Fruit fly (Drosophila melanogaster): Measurements from ENCODE around the gene vkg.

Gene vkg

DNA sequence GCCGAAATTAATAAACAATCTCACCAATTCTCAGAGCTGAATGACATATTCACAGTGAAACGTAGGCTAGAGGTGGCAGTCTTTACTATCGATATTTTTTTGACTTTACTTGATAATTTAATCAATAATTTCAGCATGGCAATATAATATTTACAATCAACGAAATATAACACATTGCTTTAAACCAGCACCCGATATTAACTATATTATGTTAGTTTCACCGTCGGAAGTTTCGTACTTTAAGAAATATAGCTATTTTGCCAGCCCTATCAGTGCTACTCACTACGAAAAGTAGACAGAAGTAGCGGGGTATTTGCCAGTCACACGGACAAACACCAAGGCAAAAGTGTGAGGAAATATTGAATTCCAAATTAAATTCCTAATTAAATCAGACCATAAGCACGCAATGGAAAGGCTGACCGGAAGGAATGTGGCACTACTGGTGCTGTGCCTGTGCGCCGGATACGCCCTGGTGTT, 17.2 kb downstream of the vkg start, which contains the start of the genes CG31917, Tfb5 and SelT:
TSS of gene CG31917 (minus strand) at position 51 of the 477 bp plus-strand sequence.
TSS of gene Tfb5 (minus strand) at position 51 of the 477 bp plus-strand sequence.
TSS of gene SelT (plus strand) at position 139 of the 477 bp plus-strand sequence.
- TF ChIP-seq Jra (GFP tag; optimal IDR thresholded peaks at IDR 0.05), result no peak
- peak; percentile 79 for TF ChIP-seq h (GFP tag; optimal IDR thresholded peaks at IDR 0.05)
- TF ChIP-seq woc (GFP tag; optimal IDR thresholded peaks at IDR 0.05), result peak; percentile 92
- TF ChIP-seq rgr (GFP tag; optimal IDR thresholded peaks at IDR 0.05), result peak; percentile 75
- TF ChIP-seq Hr78 (GFP tag; optimal IDR thresholded peaks at IDR 0.05), result no peak
- peak; percentile 67 for TF ChIP-seq HLH106 (tag; optimal IDR thresholded peaks at IDR 0.05)
- peak; percentile 45 for TF ChIP-seq sv (GFP tag; optimal IDR thresholded peaks at IDR 0.05)
- peak in 1 of 2 experiments; percentile 66 for TF ChIP-seq foxo (GFP tag; optimal IDR thresholded peaks at IDR 0.05)
- TF ChIP-seq tai (GFP tag; optimal IDR thresholded peaks at IDR 0.05), result no peak
- peak; percentile 60 for TF ChIP-seq br (GFP tag; optimal IDR thresholded peaks at IDR 0.05)
- peak; percentile 45 for TF ChIP-seq psq (GFP tag; optimal IDR thresholded peaks at IDR 0.05)
- TF ChIP-seq Sp1 (GFP tag; optimal IDR thresholded peaks at IDR 0.05), result peak; percentile 55
- TF ChIP-seq OdsH (GFP tag; optimal IDR thresholded peaks at IDR 0.05), result peak; percentile 55
- peak; percentile 52 for TF ChIP-seq fru (GFP tag; optimal IDR thresholded peaks at IDR 0.05)
- TF ChIP-seq Vsx2 (GFP tag; optimal IDR thresholded peaks at IDR 0.05; ENCODE audit: partially characterized antibody), result no peak
- TF ChIP-seq dmrt93B (GFP tag; optimal IDR thresholded peaks at IDR 0.05), result no peak
- TF ChIP-seq CG9705 (GFP tag; optimal IDR thresholded peaks at IDR 0.05), result peak; percentile 37
- TF ChIP-seq ey (GFP tag; optimal IDR thresholded peaks at IDR 0.05), result peak; percentile 72
- peak; percentile 46 for TF ChIP-seq CG32264 (GFP tag; optimal IDR thresholded peaks at IDR 0.05)
- TF ChIP-seq Myc (optimal IDR thresholded peaks at IDR 0.05), result peak; percentile 93
- TF ChIP-seq jim (GFP tag; optimal IDR thresholded peaks at IDR 0.05), result no peak
- no peak for TF ChIP-seq sage (GFP tag; optimal IDR thresholded peaks at IDR 0.05)
- TF ChIP-seq pan (optimal IDR thresholded peaks at IDR 0.05), result no peak
- no peak for TF ChIP-seq dl (GFP tag; optimal IDR thresholded peaks at IDR 0.05; ENCODE audit: insufficient read depth in 1 of 2, partially characterized antibody in 2 of 2)
- TF ChIP-seq Dif (GFP tag; optimal IDR thresholded peaks at IDR 0.05; ENCODE audit: partially characterized antibody), result no peak

dm6 chr2L:5009306-5010030, 18.5 kb downstream of the vkg start, which contains the start of gene Rtnl1:
Gene Rtnl1, minus strand, starts transcription at chr2L:5009720.
- TF ChIP-seq rgr (GFP tag; optimal IDR thresholded peaks at IDR 0.05), result peak; percentile 69
- TF ChIP-seq CG9705 (GFP tag; optimal IDR thresholded peaks at IDR 0.05), result peak; percentile 12
- TF ChIP-seq Myc (optimal IDR thresholded peaks at IDR 0.05), result peak; percentile 92
- TF ChIP-seq Rel (GFP tag; optimal IDR thresholded peaks at IDR 0.05), result no peak
- peak; percentile 57 for TF ChIP-seq Rel (tag; optimal IDR thresholded peaks at IDR 0.05)
- TF ChIP-seq HLH106 (tag; optimal IDR thresholded peaks at IDR 0.05), result peak; percentile 17
- no peak for TF ChIP-seq dl (GFP tag; optimal IDR thresholded peaks at IDR 0.05; ENCODE audit: insufficient read depth in 1 of 2, partially characterized antibody in 2 of 2)
- no peak for TF ChIP-seq Hnf4 (GFP tag; optimal IDR thresholded peaks at IDR 0.05)
- peak; percentile 60 for TF ChIP-seq h (GFP tag; optimal IDR thresholded peaks at IDR 0.05)
- peak; percentile 78 for TF ChIP-seq Hr83 (GFP tag; optimal IDR thresholded peaks at IDR 0.05; ENCODE audit: poor library complexity, severe bottlenecking)
- TF ChIP-seq br (GFP tag; optimal IDR thresholded peaks at IDR 0.05), result peak; percentile 29
- TF ChIP-seq Dif (GFP tag; optimal IDR thresholded peaks at IDR 0.05; ENCODE audit: partially characterized antibody), result peak; percentile 57
- no peak for TF ChIP-seq brk (GFP tag; optimal IDR thresholded peaks at IDR 0.05)
- no peak for TF ChIP-seq Vsx2 (GFP tag; optimal IDR thresholded peaks at IDR 0.05; ENCODE audit: partially characterized antibody)
- TF ChIP-seq Sp1 (GFP tag; optimal IDR thresholded peaks at IDR 0.05), result peak; percentile 54
- TF ChIP-seq Jra (GFP tag; optimal IDR thresholded peaks at IDR 0.05), result peak; percentile 65
- TF ChIP-seq fru (GFP tag; optimal IDR thresholded peaks at IDR 0.05), result peak; percentile 23
- TF ChIP-seq N (GFP tag; optimal IDR thresholded peaks at IDR 0.05), result no peak
- peak in 1 of 2 experiments; percentile 27 for TF ChIP-seq foxo (GFP tag; optimal IDR thresholded peaks at IDR 0.05)

DNA sequence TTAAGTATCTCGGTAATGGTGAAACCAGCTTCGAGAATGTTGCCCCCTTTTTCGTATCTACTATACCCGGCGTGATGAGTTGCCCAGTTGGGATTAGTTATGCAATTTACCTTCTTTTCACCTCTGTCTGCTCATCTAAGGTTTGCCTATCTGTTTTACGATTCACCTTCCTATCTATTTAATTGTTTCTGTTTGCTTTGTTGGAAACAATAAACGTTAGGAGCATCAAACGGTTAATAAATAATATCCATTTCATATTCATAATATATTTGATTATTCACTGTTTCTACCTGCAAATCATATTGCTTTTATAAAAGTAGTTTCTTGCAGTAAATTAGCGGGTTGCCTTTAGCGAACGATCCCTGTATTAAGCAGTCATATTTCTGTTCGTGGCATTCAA, 20.7 kb downstream of the vkg start:
- TF ChIP-seq dmrt93B (GFP tag; optimal IDR thresholded peaks at IDR 0.05) (no peak), dsf (GFP tag; optimal IDR thresholded peaks at IDR 0.05; ENCODE audit: borderline replicate concordance) (no peak), rgr (GFP tag; optimal IDR thresholded peaks at IDR 0.05) (peak; percentile 9), Rel (GFP tag; optimal IDR thresholded peaks at IDR 0.05) (no peak), Rel (tag; optimal IDR thresholded peaks at IDR 0.05) (peak; percentile 15), N (GFP tag; optimal IDR thresholded peaks at IDR 0.05) (no peak), Hr83 (GFP tag; optimal IDR thresholded peaks at IDR 0.05; ENCODE audit: poor library complexity, severe bottlenecking) (no peak), dl (GFP tag; optimal IDR thresholded peaks at IDR 0.05; ENCODE audit: insufficient read depth in 1 of 2, partially characterized antibody in 2 of 2) (no peak), psq (GFP tag; optimal IDR thresholded peaks at IDR 0.05) (no peak), foxo (GFP tag; optimal IDR thresholded peaks at IDR 0.05) (peak in 1 of 2 experiments; percentile 6), OdsH (GFP tag; optimal IDR thresholded peaks at IDR 0.05) (peak; percentile 16), Dfd (GFP tag; optimal IDR thresholded peaks at IDR 0.05) (no peak), br (GFP tag; optimal IDR thresholded peaks at IDR 0.05) (peak; percentile 17), Hr78 (GFP tag; optimal IDR thresholded peaks at IDR 0.05) (no peak), jim (GFP tag; optimal IDR thresholded peaks at IDR 0.05) (no peak)

Measured in whole organism, wandering third instar larva.